Worm (Caenorhabditis elegans) whole organism, L4 larva: ENCODE measurements around the gene ccd-5.

ENCODE experiments used
- F49E8.2 ChIP-seq: sonication (generic microtip); optimal IDR thresholded peaks from 2 replicates; lab custom pipeline; 2016; ENCODE audit warnings: missing compliant biosample characterization, mild to moderate bottlenecking, missing genetic modification characterization, borderline replicate concordance
- T20F7.1 ChIP-seq: fragments of 200-800 bp; sonication (Bioruptor generic); optimal IDR thresholded peaks from 2 replicates; lab custom pipeline; 2018; ENCODE audit warnings: mild to moderate bottlenecking, missing genetic modification characterization, missing compliant biosample characterization
- Y105C5A.15 ChIP-seq: fragments of 200-800 bp; sonication (Bioruptor generic); IDR thresholded peaks from 2 replicates; pipeline ENCODE4 v1.3.6; 2022; ENCODE audit warnings: missing genetic modification characterization, missing compliant biosample characterization
- Y5F2A.4 ChIP-seq: fragments of 200-800 bp; sonication (Bioruptor generic); optimal IDR thresholded peaks from 2 replicates; lab custom pipeline; 2018; ENCODE audit warnings: mild to moderate bottlenecking, missing genetic modification characterization, missing compliant biosample characterization
- Y75B8A.6 ChIP-seq: fragments of 200-800 bp; sonication (Bioruptor generic); IDR thresholded peaks from 2 replicates; pipeline ENCODE4 v1.3.6; 2022; ENCODE audit warnings: missing genetic modification reagents, missing genetic modification characterization, missing compliant biosample characterization
- arid-1 ChIP-seq: fragments of 200-800 bp; sonication (Bioruptor generic); conservative IDR thresholded peaks from 2 replicates; pipeline ENCODE4 v1.3.6; 2022; ENCODE audit warnings: missing genetic modification reagents, missing genetic modification characterization, missing compliant biosample characterization
- ceh-44 ChIP-seq: fragments of 200-800 bp; sonication (Bioruptor generic); IDR thresholded peaks from 2 replicates; pipeline ENCODE4 v1.3.6; 2022; ENCODE audit warnings: missing genetic modification reagents, missing genetic modification characterization, missing compliant biosample characterization
- ceh-62 ChIP-seq: sonication (generic microtip); optimal IDR thresholded peaks from 2 replicates; lab custom pipeline; 2017; ENCODE audit warnings: missing biosample characterization, missing genetic modification characterization
- daf-12 ChIP-seq: fragments of 150-350 bp; optimal IDR thresholded peaks from 2 replicates; lab custom pipeline; 2014; ENCODE audit warnings: missing biosample characterization, missing genetic modification reagents, missing genetic modification characterization
- daf-16 ChIP-seq, 3 experiments: sonication (generic microtip); optimal IDR thresholded peaks; 2 replicates each; lab custom pipeline; 2016 to 2017; ENCODE audit warnings: missing genetic modification characterization in 3 of 3, missing genetic modification reagents in 3 of 3, mild to moderate bottlenecking in 2 of 3, missing compliant biosample characterization in 2 of 3, missing biosample characterization in 1 of 3, moderate library complexity in 1 of 3
- dmd-6 ChIP-seq: fragments of 200-800 bp; sonication (Bioruptor generic); IDR thresholded peaks from 2 replicates; pipeline ENCODE4 v1.3.6; 2022; ENCODE audit warnings: missing genetic modification reagents, missing genetic modification characterization, missing compliant biosample characterization
- dpl-1 ChIP-seq: fragments of 150-350 bp; optimal IDR thresholded peaks from 2 replicates; lab custom pipeline; 2014; ENCODE audit warnings: missing biosample characterization, missing genetic modification reagents, missing genetic modification characterization
- duxl-1 ChIP-seq: sonication (generic microtip); optimal IDR thresholded peaks from 2 replicates; lab custom pipeline; 2016; ENCODE audit warnings: mild to moderate bottlenecking, missing genetic modification characterization, moderate library complexity, missing compliant biosample characterization; ENCODE audit not compliant: poor library complexity
- dve-1 ChIP-seq: sonication (generic microtip); optimal IDR thresholded peaks from 2 replicates; lab custom pipeline; 2017; ENCODE audit warnings: antibody characterized with exemption, mild to moderate bottlenecking, missing genetic modification characterization, missing compliant biosample characterization; ENCODE audit not compliant: insufficient read depth
- fkh-10 ChIP-seq: fragments of 150-350 bp; optimal IDR thresholded peaks from 2 replicates; lab custom pipeline; 2014; ENCODE audit warnings: missing biosample characterization, missing genetic modification reagents, missing genetic modification characterization
- hif-1 ChIP-seq, 2 experiments: sonication (generic microtip); optimal IDR thresholded peaks; 2 replicates each; lab custom pipeline; 2016 to 2017; ENCODE audit warnings: missing compliant biosample characterization in 2 of 2, missing genetic modification characterization in 2 of 2, missing genetic modification reagents in 2 of 2, missing genotype in 2 of 2, mild to moderate bottlenecking in 1 of 2
- hlh-11 ChIP-seq: fragments of 200-800 bp; sonication (Bioruptor generic); optimal IDR thresholded peaks from 2 replicates; lab custom pipeline; 2018; ENCODE audit warnings: mild to moderate bottlenecking, missing genetic modification characterization, missing compliant biosample characterization
- hlh-30 ChIP-seq: sonication (generic microtip); optimal IDR thresholded peaks from 2 replicates; lab custom pipeline; 2017; ENCODE audit warnings: antibody characterized with exemption, mild to moderate bottlenecking, missing genetic modification characterization, missing compliant biosample characterization; ENCODE audit not compliant: insufficient read depth
- lin-13 ChIP-seq: fragments of 150-350 bp; optimal IDR thresholded peaks from 2 replicates; lab custom pipeline; 2014; ENCODE audit warnings: missing biosample characterization, missing genetic modification reagents, missing genetic modification characterization
- lin-15B ChIP-seq: fragments of 150-350 bp; sonication (generic microtip); optimal IDR thresholded peaks from 3 replicates; lab custom pipeline; 2014; ENCODE audit warnings: missing biosample characterization, missing genetic modification characterization
- madf-9 ChIP-seq: fragments of 200-800 bp; sonication (Bioruptor generic); conservative IDR thresholded peaks from 2 replicates; pipeline ENCODE4 v1.3.6; 2022; ENCODE audit warnings: missing genetic modification reagents, missing genetic modification characterization, missing compliant biosample characterization
- mdl-1 ChIP-seq, 2 experiments: fragments of 150-350 bp in 1 of 2; sonication (generic microtip) in 1 of 2; optimal IDR thresholded peaks; 2 replicates each; lab custom pipeline; 2014 to 2017; ENCODE audit warnings: missing biosample characterization in 2 of 2, missing genetic modification characterization in 2 of 2
- mep-1 ChIP-seq: fragments of 150-350 bp; sonication (generic microtip); optimal IDR thresholded peaks from 3 replicates; lab custom pipeline; 2014; ENCODE audit warnings: missing biosample characterization, missing genetic modification characterization
- mes-2 ChIP-seq: sonication (generic microtip); optimal IDR thresholded peaks from 2 replicates; lab custom pipeline; 2016; ENCODE audit warnings: missing genotype, mild to moderate bottlenecking, missing genetic modification characterization, missing compliant biosample characterization; ENCODE audit not compliant: poor library complexity, severe bottlenecking
- mxl-2 ChIP-seq: fragments of 200-800 bp; sonication (Bioruptor generic); conservative IDR thresholded peaks from 2 replicates; pipeline ENCODE4 v1.3.6; 2022; ENCODE audit warnings: missing genetic modification reagents, missing genetic modification characterization, missing compliant biosample characterization
- nhr-10 ChIP-seq: fragments of 150-350 bp; optimal IDR thresholded peaks from 2 replicates; lab custom pipeline; 2014; ENCODE audit warnings: missing biosample characterization, missing genetic modification characterization
- nhr-111 ChIP-seq: fragments of 200-800 bp; sonication (Bioruptor generic); optimal IDR thresholded peaks from 2 replicates; lab custom pipeline; 2018; ENCODE audit warnings: mild to moderate bottlenecking, missing genetic modification characterization, missing compliant biosample characterization
- nhr-28 ChIP-seq: fragments of 150-350 bp; optimal IDR thresholded peaks from 2 replicates; lab custom pipeline; 2014; ENCODE audit warnings: missing biosample characterization, missing genetic modification characterization
- nhr-41 ChIP-seq: fragments of 200-800 bp; sonication (Bioruptor generic); IDR thresholded peaks from 2 replicates; pipeline ENCODE4 v1.3.6; 2022; ENCODE audit warnings: missing genetic modification reagents, missing genetic modification characterization, missing compliant biosample characterization
- nhr-42 ChIP-seq: fragments of 200-800 bp; sonication (Bioruptor generic); IDR thresholded peaks from 2 replicates; pipeline ENCODE4 v1.3.6; 2022; ENCODE audit warnings: missing genetic modification characterization, missing compliant biosample characterization
- nhr-77 ChIP-seq: fragments of 150-350 bp; optimal IDR thresholded peaks from 2 replicates; lab custom pipeline; 2014; ENCODE audit warnings: missing biosample characterization, missing genetic modification characterization
- pha-4 ChIP-seq, 2 experiments: fragments of 150-350 bp in 1 of 2; fragments of 200-800 bp in 1 of 2; sonication (Bioruptor generic) in 1 of 2; IDR thresholded peaks in 1 of 2; optimal IDR thresholded peaks in 1 of 2; 2 replicates each; pipeline versions ENCODE4 v1.3.6 to Lab custom; 2014 to 2022; ENCODE audit warnings: missing genetic modification characterization in 2 of 2, missing genetic modification reagents in 2 of 2, missing biosample characterization in 1 of 2, missing compliant biosample characterization in 1 of 2
- pqm-1 ChIP-seq: sonication (generic microtip); optimal IDR thresholded peaks from 2 replicates; lab custom pipeline; 2017; ENCODE audit warnings: missing biosample characterization, missing genetic modification characterization
- sdz-12 ChIP-seq: fragments of 200-800 bp; sonication (Bioruptor generic); optimal IDR thresholded peaks from 2 replicates; lab custom pipeline; 2018; ENCODE audit warnings: mild to moderate bottlenecking, missing genetic modification characterization, missing compliant biosample characterization
- spr-1 ChIP-seq: sonication (generic microtip); optimal IDR thresholded peaks from 2 replicates; lab custom pipeline; 2016; ENCODE audit warnings: mild to moderate bottlenecking, missing genetic modification characterization, missing compliant biosample characterization
- tra-1 ChIP-seq: fragments of 200-800 bp; sonication (Bioruptor generic); IDR thresholded peaks from 2 replicates; pipeline ENCODE4 v1.3.6; 2022; ENCODE audit warnings: missing genetic modification reagents, missing genetic modification characterization, missing compliant biosample characterization
- unc-62 ChIP-seq, 3 experiments: fragments of 150-350 bp in 1 of 3; sonication (generic microtip); optimal IDR thresholded peaks in 2 of 3; peaks in 1 of 3; 1 replicate in 1 of 3; 2 replicates in 2 of 3; lab custom pipeline; 2014 to 2017; ENCODE audit warnings: missing biosample characterization in 3 of 3, missing genetic modification characterization in 3 of 3, missing genetic modification reagents in 3 of 3, missing genotype in 1 of 3
- vab-7 ChIP-seq: fragments of 200-800 bp; sonication (Bioruptor generic); IDR thresholded peaks from 2 replicates; pipeline ENCODE4 v1.3.6; 2022; ENCODE audit warnings: missing genetic modification reagents, missing genetic modification characterization, missing compliant biosample characterization
- ztf-11 ChIP-seq: fragments of 150-350 bp; optimal IDR thresholded peaks from 2 replicates; lab custom pipeline; 2014; ENCODE audit warnings: missing biosample characterization, missing genetic modification characterization
- ztf-7 ChIP-seq: fragments of 150-350 bp; optimal IDR thresholded peaks from 2 replicates; lab custom pipeline; 2014; ENCODE audit warnings: missing biosample characterization, missing genetic modification characterization

The ccd-5 gene

DNA sequence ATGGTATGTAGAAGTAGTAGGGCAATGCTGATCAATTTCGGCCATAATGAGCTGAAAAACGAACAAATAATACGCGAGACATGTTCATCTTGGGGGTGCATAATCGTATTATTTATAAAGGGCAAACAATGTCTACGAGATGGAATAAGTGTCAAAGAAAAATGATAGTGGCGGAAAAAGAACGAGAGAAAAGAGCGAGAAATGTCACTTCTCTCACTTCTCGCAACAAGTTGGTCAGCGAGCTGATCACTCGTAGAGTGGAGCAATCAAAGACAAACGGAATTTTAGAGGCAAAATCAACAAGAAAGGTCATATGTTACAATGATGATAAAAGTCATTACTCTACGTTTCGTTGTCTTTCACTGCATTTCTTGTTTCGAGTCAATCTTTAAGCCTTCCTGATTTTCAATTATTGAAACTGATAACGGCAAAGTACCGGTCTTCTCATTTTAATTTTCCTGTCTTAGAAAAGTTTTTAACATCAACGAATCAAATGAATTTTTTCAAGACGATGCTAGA, 31.4 kb downstream of the ccd-5 start, which contains the start of gene F52H2.3:
F52H2.3 (minus strand) TSS at position 51 of the 519 bp plus-strand sequence.
- TF ChIP-seq duxl-1 (tag; lab: Kevin White, UChicago) (no peak), sdz-12 (GFP tag; lab: Kevin White, UChicago) (no peak), daf-12 (no peak), arid-1 (GFP tag; lab: Robert Waterston, UW) (no peak), nhr-42 (GFP tag; lab: Robert Waterston, UW) (no peak), mes-2 (tag; lab: Kevin White, UChicago) (no peak), Y5F2A.4 (GFP tag; lab: Kevin White, UChicago) (no peak), Y75B8A.6 (GFP tag; lab: Robert Waterston, UW) (no peak), lin-13 (no peak), ceh-62 (tag; lab: Kevin White, UChicago) (no peak), T20F7.1 (GFP tag; lab: Kevin White, UChicago) (no peak), hif-1 (tag; optimal IDR thresholded peaks at IDR 0.05; lab: Kevin White, UChicago) (no peak), tra-1 (GFP tag; lab: Robert Waterston, UW) (0 out of 2 replicates have a peak, but pooled peaks have one; percentile 34), nhr-10 (tag; lab: Kevin White, UChicago) (peak; percentile 5), unc-62 (GFP tag; optimal IDR thresholded peaks at IDR 0.05 in 1 of 2; lab: Kevin White, UChicago) (peak in 1 of 2 experiments; percentile 89), unc-62 (tag; optimal IDR thresholded peaks at IDR 0.05; lab: Kevin White, UChicago) (no peak), pqm-1 (tag; lab: Kevin White, UChicago) (peak; percentile 3), nhr-77 (tag; lab: Kevin White, UChicago) (peak; percentile 53), mep-1 (peak; percentile 28), madf-9 (GFP tag; lab: Robert Waterston, UW) (no peak), vab-7 (GFP tag; lab: Robert Waterston, UW) (no peak), Y105C5A.15 (GFP tag; lab: Robert Waterston, UW) (no peak), mdl-1 (tag; optimal IDR thresholded peaks at IDR 0.05; lab: Kevin White, UChicago) (peak in 1 of 2 experiments; percentile 5), dpl-1 (no peak), ztf-11 (tag; lab: Kevin White, UChicago) (no peak), F49E8.2 (tag; lab: Kevin White, UChicago) (no peak), nhr-111 (GFP tag; lab: Kevin White, UChicago) (no peak), ceh-44 (no peak), hlh-11 (tag; lab: Kevin White, UChicago) (peak; percentile 64), nhr-28 (tag; lab: Kevin White, UChicago) (peak; percentile 54), hlh-30 (tag; lab: Kevin White, UChicago) (peak; percentile 42), nhr-41 (GFP tag; lab: Robert Waterston, UW) (peak; percentile 14; the same call in 1 of the 2 replicates), pha-4 (GFP tag; IDR thresholded peaks at IDR 0.05; lab: Robert Waterston, UW) (no peak), pha-4 (tag; optimal IDR thresholded peaks at IDR 0.05; lab: Kevin White, UChicago) (no peak), fkh-10 (GFP tag; lab: Kevin White, UChicago) (no peak), ztf-7 (tag; lab: Kevin White, UChicago) (no peak), spr-1 (no peak), mxl-2 (GFP tag; lab: Robert Waterston, UW) (no peak), dve-1 (peak; percentile 58), dmd-6 (peak; percentile 59), lin-15B (no peak), daf-16 (GFP tag; optimal IDR thresholded peaks at IDR 0.05; lab: Kevin White, UChicago) (no peak), daf-16 (tag; optimal IDR thresholded peaks at IDR 0.05; lab: Kevin White, UChicago) (peak; percentile 89)
- TF ChIP-seq, all 104 proteins: peak for 14
